Fruit fly (Drosophila melanogaster): ENCODE results near the gene Gyc32E.
A peak's percentile ranks its signal among the peaks of the same experiment; 100 is the strongest.

The Gyc32E gene

dm6 chr2L:11189116-11189449, 40.2 kb upstream of the Gyc32E start (continued):
- TF ChIP-seq dysf (GFP tag; IDR thresholded peaks at IDR 0.05) (peak; percentile 63; the same call in 1 of the 3 replicates), nerfin-1 (tag; optimal IDR thresholded peaks at IDR 0.05) (no peak), org-1 (GFP tag; optimal IDR thresholded peaks at IDR 0.05) (peak; percentile 51), lbe (GFP tag; optimal IDR thresholded peaks at IDR 0.05) (peak; percentile 18), sob (GFP tag; IDR thresholded peaks at IDR 0.05) (no peak; the same call in 1 of the 2 replicates), CG16813 (GFP tag; IDR thresholded peaks at IDR 0.05; ENCODE audit: partially characterized antibody) (0 out of 3 replicates have a peak, but pooled peaks have one; percentile 37), CG11504 (tag; optimal IDR thresholded peaks at IDR 0.05) (peak; percentile 46), tx (GFP tag; optimal IDR thresholded peaks at IDR 0.05) (no peak), CG12942 (GFP tag; optimal IDR thresholded peaks at IDR 0.05) (no peak), zen (tag; optimal IDR thresholded peaks at IDR 0.05) (peak; percentile 82), wdn (GFP tag; IDR thresholded peaks at IDR 0.05) (no peak), ind (GFP tag; optimal IDR thresholded peaks at IDR 0.05) (no peak), jigr1 (GFP tag; IDR thresholded peaks at IDR 0.05) (no peak), Meics (GFP tag; optimal IDR thresholded peaks at IDR 0.05) (no peak), CG13894 (tag; optimal IDR thresholded peaks at IDR 0.05) (no peak), grn (GFP tag; optimal IDR thresholded peaks at IDR 0.05) (no peak), CG4360 (GFP tag; IDR thresholded peaks at IDR 0.05) (no peak), sim (GFP tag; IDR thresholded peaks at IDR 0.05) (no peak), odd (GFP tag; optimal IDR thresholded peaks at IDR 0.05) (no peak), Gsc (GFP tag; IDR thresholded peaks at IDR 0.05) (no peak), Optix (GFP tag; IDR thresholded peaks at IDR 0.05) (no peak), ATbp (GFP tag; optimal IDR thresholded peaks at IDR 0.05) (no peak)

DNA sequence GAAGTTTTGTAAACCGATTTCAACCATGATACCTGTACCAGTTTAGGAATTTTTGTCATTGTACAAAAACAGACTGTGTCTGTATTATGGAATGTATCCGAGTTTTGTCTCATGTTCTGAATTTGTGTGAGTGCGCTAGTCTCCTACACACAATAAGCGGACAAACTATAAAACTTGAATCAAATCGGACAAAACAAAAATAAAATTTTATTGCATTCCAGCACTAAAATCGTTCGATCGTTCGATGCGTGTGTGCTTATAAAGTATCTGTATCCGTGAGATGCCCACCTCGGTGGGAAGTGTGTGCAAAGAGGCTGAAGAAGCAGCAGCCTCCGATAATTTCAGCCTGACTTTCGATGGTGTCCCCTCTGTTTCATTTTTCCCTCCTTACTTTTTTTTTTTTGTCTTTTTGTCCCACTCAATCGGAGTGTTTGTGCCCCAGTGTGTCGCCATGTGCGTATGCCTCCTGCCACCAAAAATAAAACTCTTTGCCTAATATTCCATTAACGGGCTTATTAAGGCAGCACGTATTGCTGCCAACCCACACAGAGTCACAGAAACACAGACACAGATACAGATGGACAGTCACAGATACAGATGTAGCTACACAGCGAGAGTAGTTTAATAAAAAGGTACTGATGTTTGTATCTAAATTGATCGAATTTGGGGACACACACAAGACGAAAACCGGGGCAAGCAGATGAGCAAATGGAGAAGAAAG, 39.7 kb upstream of the Gyc32E start:
- TF ChIP-seq slbo (GFP tag; IDR thresholded peaks at IDR 0.05) = 0 out of 2 replicates have a peak, but pooled peaks have one; percentile 3
- 0 out of 2 replicates have a peak, but pooled peaks have one; percentile 26 for TF ChIP-seq Rfx (GFP tag; IDR thresholded peaks at IDR 0.05)
- peak; percentile 70 for TF ChIP-seq kni (GFP tag; optimal IDR thresholded peaks at IDR 0.05)
- peak; percentile 74 for TF ChIP-seq cg (GFP tag; optimal IDR thresholded peaks at IDR 0.05)
- no peak for TF ChIP-seq toy (GFP tag; IDR thresholded peaks at IDR 0.05)
- no peak for TF ChIP-seq CG14441 (GFP tag; IDR thresholded peaks at IDR 0.05)
- peak; percentile 94 for TF ChIP-seq sd (tag; optimal IDR thresholded peaks at IDR 0.05)
- TF ChIP-seq chinmo (GFP tag; IDR thresholded peaks at IDR 0.05; ENCODE audit: partially characterized antibody) = 0 out of 4 replicates have a peak, but pooled peaks have one; percentile 27
- TF ChIP-seq Ada2b (GFP tag; IDR thresholded peaks at IDR 0.05) = no peak
- TF ChIP-seq abd-A (tag; optimal IDR thresholded peaks at IDR 0.05) = peak; percentile 38
- TF ChIP-seq tup (GFP tag; optimal IDR thresholded peaks at IDR 0.05) = no peak
- peak; percentile 39; the same call in 1 of the 3 replicates for TF ChIP-seq sr (GFP tag; IDR thresholded peaks at IDR 0.05)
- peak; percentile 26 for TF ChIP-seq Vsx1 (GFP tag; optimal IDR thresholded peaks at IDR 0.05)
- TF ChIP-seq CG15269 (tag; optimal IDR thresholded peaks at IDR 0.05) = no peak
- TF ChIP-seq zf30C (GFP tag; optimal IDR thresholded peaks at IDR 0.05) = peak; percentile 16
- TF ChIP-seq z (GFP tag; IDR thresholded peaks at IDR 0.05) = peak; percentile 57; the same call in 1 of the 3 replicates
- peak; percentile 14 for TF ChIP-seq pros (GFP tag; optimal IDR thresholded peaks at IDR 0.05)

All from whole organism, embryonic.